Worm (Caenorhabditis elegans): Measurements from ENCODE around the gene Y55F3C.9.
A peak's percentile ranks its signal among the peaks of the same experiment; 100 is the strongest.

The Y55F3C.9 gene

ce11 chrIV:682726-683340 is 45.2 kb downstream of the Y55F3C.9 start:
- TF ChIP-seq K11D2.4 (GFP tag; IDR thresholded peaks at IDR 0.05) (peak; percentile 65; the same call in 1 of the 2 replicates), ztf-18 (tag; optimal IDR thresholded peaks at IDR 0.05) (peak; percentile 59), ceh-40 (GFP tag; IDR thresholded peaks at IDR 0.05) (peak; percentile 20; the same call in 1 of the 2 replicates), F57C9.4 (tag; optimal IDR thresholded peaks at IDR 0.05) (no peak), repo-1 (tag; optimal IDR thresholded peaks at IDR 0.05) (peak; percentile 63), B0019.2 (GFP tag; conservative IDR thresholded peaks at IDR 0.05) (no peak), lsl-1 (GFP tag; optimal IDR thresholded peaks at IDR 0.05) (peak; percentile 33), nhr-80 (tag; optimal IDR thresholded peaks at IDR 0.05) (peak; percentile 35), die-1 (tag; optimal IDR thresholded peaks at IDR 0.05) (peak; percentile 85), mcd-1 (GFP tag; IDR thresholded peaks at IDR 0.05) (peak; percentile 77), attf-3 (GFP tag; conservative IDR thresholded peaks at IDR 0.05) (peak; percentile 48; the same call in 1 of the 2 replicates), dox-1 (GFP tag; IDR thresholded peaks at IDR 0.05) (peak; percentile 86), K12H6.12 (tag; optimal IDR thresholded peaks at IDR 0.05) (peak; percentile 49), T26A5.8 (tag; optimal IDR thresholded peaks at IDR 0.05) (peak; percentile 29), lin-54 (GFP tag; optimal IDR thresholded peaks at IDR 0.05) (peak; percentile 51), ZK185.1 (tag; optimal IDR thresholded peaks at IDR 0.05; ENCODE audit: poor library complexity, severe bottlenecking) (peak; percentile 63), mes-4 (tag; optimal IDR thresholded peaks at IDR 0.05) (no peak), nhr-27 (tag; optimal IDR thresholded peaks at IDR 0.05) (peak; percentile 24), cebp-1 (GFP tag; IDR thresholded peaks at IDR 0.05) (0 out of 2 replicates have a peak, but pooled peaks have one; percentile 24), cebp-1 (tag; optimal IDR thresholded peaks at IDR 0.05) (no peak), mel-28 (tag; optimal IDR thresholded peaks at IDR 0.05; ENCODE audit: borderline replicate concordance) (no peak), hrde-1 (tag; optimal IDR thresholded peaks at IDR 0.05; ENCODE audit: borderline replicate concordance) (no peak), Y79H2A.3 (GFP tag; conservative IDR thresholded peaks at IDR 0.05) (no peak), egl-44 (GFP tag; IDR thresholded peaks at IDR 0.05) (peak; percentile 68; the same call in 1 of the 2 replicates), snpc-4 (GFP tag; optimal IDR thresholded peaks at IDR 0.05) (peak; percentile 42), snpc-4 (tag; optimal IDR thresholded peaks at IDR 0.05) (no peak), C17E4.6 (GFP tag; IDR thresholded peaks at IDR 0.05) (no peak), efl-1 (GFP tag; optimal IDR thresholded peaks at IDR 0.05) (no peak), hmg-1.2 (GFP tag; IDR thresholded peaks at IDR 0.05) (peak; percentile 84), F22D6.2 (tag; optimal IDR thresholded peaks at IDR 0.05) (peak; percentile 20), Y53F4B.3 (GFP tag; IDR thresholded peaks at IDR 0.05) (peak; percentile 22; the same call in 1 of the 2 replicates), rcor-1 (GFP tag; IDR thresholded peaks at IDR 0.05) (peak; percentile 73; the same call in 1 of the 2 replicates), ztf-28 (GFP tag; IDR thresholded peaks at IDR 0.05) (0 out of 2 replicates have a peak, but pooled peaks have one; percentile 51), unc-62 (GFP tag; optimal IDR thresholded peaks at IDR 0.05) (no peak), ztf-3 (GFP tag; optimal IDR thresholded peaks at IDR 0.05) (peak; percentile 41), chd-7 (tag; optimal IDR thresholded peaks at IDR 0.05) (peak; percentile 68), T07F8.4 (tag; optimal IDR thresholded peaks at IDR 0.05) (peak; percentile 78), snpc-1.1 (tag; optimal IDR thresholded peaks at IDR 0.05; ENCODE audit: insufficient read depth) (peak; percentile 17), athp-1 (tag; optimal IDR thresholded peaks at IDR 0.05) (peak; percentile 37), xnd-1 (tag; optimal IDR thresholded peaks at IDR 0.05) (no peak), nhr-179 (tag; optimal IDR thresholded peaks at IDR 0.05) (peak; percentile 56), cebp-2 (GFP tag; IDR thresholded peaks at IDR 0.05) (peak; percentile 68; the same call in 1 of the 2 replicates), egrh-3 (GFP tag; IDR thresholded peaks at IDR 0.05) (peak; percentile 60), lsy-27 (tag; optimal IDR thresholded peaks at IDR 0.05; ENCODE audit: borderline replicate concordance, insufficient read depth) (no peak), lin-26 (GFP tag; IDR thresholded peaks at IDR 0.05) (peak; percentile 90), ccch-3 (GFP tag; optimal IDR thresholded peaks at IDR 0.05) (no peak), F52B5.7 (tag; optimal IDR thresholded peaks at IDR 0.05) (peak; percentile 78)

All from whole organism, young adult.